Fruit fly (Drosophila melanogaster) whole organism, prepupa: ENCODE data around the gene MRP.

Experiments
- CG10669 ChIP-seq: fragments of 200-800 bp; sonication (Bioruptor generic); optimal IDR thresholded peaks from 3 replicates; lab custom pipeline; 2018; ENCODE audit warnings: missing biosample characterization, mild to moderate bottlenecking, missing genetic modification characterization, moderate library complexity
- CG11294 ChIP-seq: fragments of 200-800 bp; sonication (Bioruptor generic); IDR thresholded peaks from 2 replicates; pipeline ENCODE4 v1.3.6; 2022; ENCODE audit warnings: missing biosample characterization, missing genetic modification characterization
- CG3032 ChIP-seq: fragments of 200-800 bp; optimal IDR thresholded peaks from 2 replicates; lab custom pipeline; 2019; ENCODE audit warnings: missing biosample characterization, mild to moderate bottlenecking, missing genetic modification characterization, moderate library complexity
- CG31627 ChIP-seq: fragments of 200-800 bp; sonication (Bioruptor generic); optimal IDR thresholded peaks from 3 replicates; lab custom pipeline; 2016; ENCODE audit warnings: missing biosample characterization, missing genetic modification characterization
- CG3919 ChIP-seq: fragments of 200-800 bp; sonication (Bioruptor generic); optimal IDR thresholded peaks from 3 replicates; lab custom pipeline; 2016; ENCODE audit warnings: missing biosample characterization, missing genetic modification characterization
- CG4318 ChIP-seq: fragments of 200-800 bp; sonication (Bioruptor generic); optimal IDR thresholded peaks from 3 replicates; lab custom pipeline; 2017; ENCODE audit warnings: missing biosample characterization, mild to moderate bottlenecking, missing genetic modification characterization
- CG6276 ChIP-seq: fragments of 200-800 bp; sonication (Bioruptor generic); optimal IDR thresholded peaks from 2 replicates; lab custom pipeline; 2017; ENCODE audit warnings: missing biosample characterization, mild to moderate bottlenecking, missing genetic modification characterization
- CG6792 ChIP-seq: fragments of 200-800 bp; sonication (Bioruptor generic); optimal IDR thresholded peaks from 3 replicates; lab custom pipeline; 2016; ENCODE audit warnings: missing biosample characterization, missing genetic modification characterization
- CG6808 ChIP-seq: fragments of 200-800 bp; sonication (Bioruptor generic); optimal IDR thresholded peaks from 3 replicates; lab custom pipeline; 2017; ENCODE audit warnings: missing biosample characterization, missing genetic modification characterization, mild to moderate bottlenecking, moderate library complexity, missing genetic modification reagents
- CG7368 ChIP-seq: fragments of 200-800 bp; sonication (Bioruptor generic); optimal IDR thresholded peaks from 3 replicates; lab custom pipeline; 2016; ENCODE audit warnings: missing biosample characterization, missing genetic modification characterization
- CG9139 ChIP-seq: fragments of 200-800 bp; sonication (Bioruptor generic); optimal IDR thresholded peaks from 3 replicates; lab custom pipeline; 2017; ENCODE audit warnings: missing biosample characterization, mild to moderate bottlenecking, missing genetic modification characterization
- Eip75B ChIP-seq: fragments of 200-800 bp; sonication (Bioruptor generic); optimal IDR thresholded peaks from 3 replicates; lab custom pipeline; 2016; ENCODE audit warnings: missing biosample characterization, missing genetic modification characterization
- Eip78C ChIP-seq: fragments of 200-800 bp; sonication (Bioruptor generic); peaks from one replicate; lab custom pipeline; 2016; ENCODE audit warnings: missing biosample characterization, missing genetic modification characterization
- Eip93F ChIP-seq: fragments of 200-800 bp; sonication (Bioruptor generic); optimal IDR thresholded peaks from 2 replicates; lab custom pipeline; 2016; ENCODE audit warnings: missing biosample characterization, mild to moderate bottlenecking, missing genetic modification characterization
- Ets21C ChIP-seq: fragments of 200-800 bp; sonication (Bioruptor generic); optimal IDR thresholded peaks from 3 replicates; lab custom pipeline; 2016; ENCODE audit warnings: missing biosample characterization, missing genetic modification characterization
- Hr38 ChIP-seq: sonication (Bioruptor generic); optimal IDR thresholded peaks from 2 replicates; lab custom pipeline; 2016; ENCODE audit warnings: missing biosample characterization, missing genetic modification characterization
- Hr39 ChIP-seq: fragments of 200-800 bp; sonication (Bioruptor generic); optimal IDR thresholded peaks from 2 replicates; lab custom pipeline; 2016; ENCODE audit warnings: missing biosample characterization, missing genetic modification characterization
- Hr4 ChIP-seq: fragments of 200-800 bp; sonication (Bioruptor generic); optimal IDR thresholded peaks from 3 replicates; lab custom pipeline; 2016; ENCODE audit warnings: missing biosample characterization, missing genetic modification characterization
- Lpt ChIP-seq: fragments of 200-800 bp; sonication (Bioruptor generic); optimal IDR thresholded peaks from 3 replicates; lab custom pipeline; 2016; ENCODE audit warnings: missing biosample characterization, missing genetic modification characterization
- Met ChIP-seq: fragments of 200-800 bp; sonication (Bioruptor generic); optimal IDR thresholded peaks from 3 replicates; lab custom pipeline; 2016; ENCODE audit warnings: missing biosample characterization, missing genetic modification characterization
- OdsH ChIP-seq: fragments of 200-800 bp; sonication (Bioruptor generic); optimal IDR thresholded peaks from 3 replicates; lab custom pipeline; 2016; ENCODE audit warnings: missing biosample characterization, missing genetic modification characterization
- Smox ChIP-seq: fragments of 200-800 bp; sonication (Bioruptor generic); optimal IDR thresholded peaks from 3 replicates; lab custom pipeline; 2016; ENCODE audit warnings: missing biosample characterization, missing genetic modification characterization
- Sox15 ChIP-seq: fragments of 200-800 bp; sonication (Bioruptor generic); optimal IDR thresholded peaks from 3 replicates; lab custom pipeline; 2016; ENCODE audit warnings: missing biosample characterization, missing genetic modification characterization
- achi ChIP-seq: fragments of 200-800 bp; sonication (Bioruptor generic); optimal IDR thresholded peaks from 3 replicates; lab custom pipeline; 2016; ENCODE audit warnings: missing biosample characterization, missing genetic modification characterization
- acj6 ChIP-seq: fragments of 200-800 bp; sonication (Bioruptor generic); optimal IDR thresholded peaks from 3 replicates; lab custom pipeline; 2016; ENCODE audit warnings: missing biosample characterization, missing genetic modification characterization
- cyc ChIP-seq: fragments of 200-800 bp; sonication (Bioruptor generic); optimal IDR thresholded peaks from 3 replicates; lab custom pipeline; 2016; ENCODE audit warnings: missing biosample characterization, missing genetic modification characterization
- dac ChIP-seq: fragments of 200-800 bp; sonication (Bioruptor generic); optimal IDR thresholded peaks from 2 replicates; lab custom pipeline; 2017; ENCODE audit warnings: missing biosample characterization, mild to moderate bottlenecking, missing genetic modification characterization
- eg ChIP-seq: fragments of 200-800 bp; sonication (Bioruptor generic); IDR thresholded peaks from 3 replicates; pipeline ENCODE4 v1.3.6; 2022; ENCODE audit warnings: missing biosample characterization, missing genetic modification characterization
- fd85E ChIP-seq: fragments of 200-800 bp; sonication (Bioruptor generic); optimal IDR thresholded peaks from 3 replicates; lab custom pipeline; 2016; ENCODE audit warnings: missing biosample characterization, missing genetic modification characterization
- fkh ChIP-seq: fragments of 200-800 bp; sonication (Bioruptor generic); optimal IDR thresholded peaks from 3 replicates; lab custom pipeline; 2017; ENCODE audit warnings: missing biosample characterization, mild to moderate bottlenecking, missing genetic modification characterization, moderate library complexity
- net ChIP-seq: fragments of 200-800 bp; sonication (Bioruptor generic); optimal IDR thresholded peaks from 3 replicates; lab custom pipeline; 2016; ENCODE audit warnings: missing biosample characterization, missing genetic modification characterization
- pdm3 ChIP-seq: fragments of 200-800 bp; sonication (Bioruptor generic); optimal IDR thresholded peaks from 3 replicates; lab custom pipeline; 2016; ENCODE audit warnings: missing biosample characterization, missing genetic modification characterization
- salr ChIP-seq, 2 experiments: fragments of 200-800 bp; sonication (Bioruptor generic); optimal IDR thresholded peaks; 3 replicates each; lab custom pipeline; 2016 to 2018; ENCODE audit warnings: missing biosample characterization in 2 of 2, missing genetic modification characterization in 2 of 2, mild to moderate bottlenecking in 1 of 2
- spab ChIP-seq: fragments of 200-800 bp; sonication (Bioruptor generic); optimal IDR thresholded peaks from 2 replicates; lab custom pipeline; 2017; ENCODE audit warnings: missing biosample characterization, mild to moderate bottlenecking, missing genetic modification characterization, missing genetic modification reagents
- svp ChIP-seq: fragments of 200-800 bp; sonication (Bioruptor generic); peaks from one replicate; lab custom pipeline; 2016; ENCODE audit warnings: missing biosample characterization, missing genetic modification characterization
- topi ChIP-seq: fragments of 200-800 bp; sonication (Bioruptor generic); optimal IDR thresholded peaks from 3 replicates; lab custom pipeline; 2016; ENCODE audit warnings: missing biosample characterization, missing genetic modification characterization

Gene MRP

DNA sequence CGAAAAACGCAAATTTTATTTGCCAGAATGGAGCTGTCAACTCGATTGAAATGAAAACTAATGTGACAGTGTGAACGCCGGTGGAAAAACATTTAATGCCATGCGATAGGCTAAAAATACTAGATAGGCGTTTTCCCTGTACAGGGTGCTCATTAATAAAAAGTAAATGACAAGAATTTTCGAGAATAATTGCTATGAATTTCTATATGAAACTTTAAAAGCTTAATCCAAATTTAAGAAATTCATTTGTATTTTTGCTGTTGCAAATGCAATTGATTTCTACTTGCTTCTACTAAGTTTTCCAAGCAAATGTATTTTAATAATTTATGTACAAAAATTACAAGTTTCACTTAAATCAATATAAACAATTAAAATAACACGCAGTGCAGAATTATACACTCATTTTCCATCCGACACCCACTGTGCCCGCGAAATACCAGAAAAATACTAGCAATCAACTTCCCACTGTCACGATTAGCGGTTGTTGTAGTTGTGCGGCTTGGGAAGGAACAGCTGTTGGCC, 3.0 kb downstream of the MRP start, which contains the start of gene Pih1D1 (continued):
- TF ChIP-seq CG3032 (peak; percentile 98), Hr39 (peak; percentile 97), CG9139 (peak; percentile 78), Sox15 (GFP tag; lab: Kevin White, UChicago) (peak; percentile 96), fd85E (GFP tag; lab: Kevin White, UChicago) (peak; percentile 71), Smox (GFP tag; lab: Kevin White, UChicago) (peak; percentile 94), achi (GFP tag; lab: Kevin White, UChicago) (peak; percentile 94), OdsH (peak; percentile 97), salr (GFP tag; optimal IDR thresholded peaks at IDR 0.05; lab: Kevin White, UChicago) (peak; percentile 86 to 97), net (GFP tag; lab: Kevin White, UChicago) (peak; percentile 89), CG6276 (GFP tag; lab: Kevin White, UChicago) (peak; percentile 94), CG11294 (GFP tag; lab: Robert Waterston, UW) (peak; percentile 97), CG3919 (GFP tag; lab: Kevin White, UChicago) (peak; percentile 96), Hr38 (GFP tag; lab: Kevin White, UChicago) (peak; percentile 73), Eip78C (GFP tag; lab: Kevin White, UChicago) (peak; percentile 99), CG6792 (GFP tag; lab: Kevin White, UChicago) (peak; percentile 90), CG6808 (GFP tag; lab: Kevin White, UChicago) (peak; percentile 92), pdm3 (GFP tag; lab: Kevin White, UChicago) (peak; percentile 96), topi (GFP tag; lab: Kevin White, UChicago) (peak; percentile 95), svp (peak; percentile 97), cyc (GFP tag; lab: Kevin White, UChicago) (peak; percentile 94), Met (GFP tag; lab: Kevin White, UChicago) (peak; percentile 95), CG10669 (GFP tag; lab: Kevin White, UChicago) (peak; percentile 95), dac (GFP tag; lab: Kevin White, UChicago) (peak; percentile 94)

dm6 chr2L:12750060-12750459, 31.2 kb downstream of the MRP start:
- TF ChIP-seq achi (GFP tag; lab: Kevin White, UChicago) (no peak), fkh (GFP tag; lab: Kevin White, UChicago) (no peak), CG6808 (GFP tag; lab: Kevin White, UChicago) (no peak), Eip78C (GFP tag; lab: Kevin White, UChicago) (no peak), Sox15 (GFP tag; lab: Kevin White, UChicago) (no peak), CG6792 (GFP tag; lab: Kevin White, UChicago) (no peak), Hr38 (GFP tag; lab: Kevin White, UChicago) (no peak), CG31627 (GFP tag; lab: Kevin White, UChicago) (no peak), CG4318 (no peak), CG6276 (GFP tag; lab: Kevin White, UChicago) (no peak), spab (GFP tag; lab: Kevin White, UChicago) (no peak), CG7368 (GFP tag; lab: Kevin White, UChicago) (no peak), OdsH (no peak), Eip75B (GFP tag; lab: Kevin White, UChicago) (no peak), net (GFP tag; lab: Kevin White, UChicago) (no peak), Eip93F (no peak), CG3032 (no peak)
- TF ChIP-seq, all 60 proteins: peak for 0

DNA sequence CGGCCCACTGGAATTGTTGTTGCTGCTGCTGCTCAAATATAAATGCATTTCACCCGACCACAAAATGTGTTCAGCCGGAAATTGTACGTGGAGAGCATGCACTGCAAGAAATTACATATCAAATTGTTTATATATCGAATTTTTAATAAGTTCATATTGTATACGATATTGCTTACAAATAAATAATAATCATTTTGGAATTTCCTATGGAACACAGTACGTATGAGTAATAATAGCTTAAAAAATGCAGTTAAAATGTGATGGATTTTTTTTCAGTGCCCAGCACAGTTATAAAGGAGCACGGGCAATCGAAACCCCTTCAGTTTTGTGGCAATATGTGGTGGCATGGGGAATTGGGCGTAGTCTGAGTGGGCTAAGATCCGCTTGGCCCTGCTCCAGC, 37.6 kb downstream of the MRP start:
- no peak for TF ChIP-seq salr (GFP tag; optimal IDR thresholded peaks at IDR 0.05; lab: Kevin White, UChicago)
- TF ChIP-seq acj6, result no peak
- TF ChIP-seq Eip78C (GFP tag; lab: Kevin White, UChicago), result peak; percentile 78
- no peak for TF ChIP-seq CG3032
- peak; percentile 3 for TF ChIP-seq CG3919 (GFP tag; lab: Kevin White, UChicago)
- TF ChIP-seq CG6808 (GFP tag; lab: Kevin White, UChicago), result no peak
- TF ChIP-seq CG9139, result no peak
- TF ChIP-seq svp, result peak; percentile 55
- TF ChIP-seq Lpt (GFP tag; lab: Kevin White, UChicago), result no peak
- TF ChIP-seq Sox15 (GFP tag; lab: Kevin White, UChicago), result no peak
- no peak for TF ChIP-seq Hr4
- TF ChIP-seq CG7368 (GFP tag; lab: Kevin White, UChicago), result no peak
- no peak for TF ChIP-seq Ets21C (GFP tag; lab: Kevin White, UChicago)
- TF ChIP-seq Eip93F, result no peak
- TF ChIP-seq eg (GFP tag; lab: Robert Waterston, UW), result 0 out of 3 replicates have a peak, but pooled peaks have one; percentile 20
- peak; percentile 6 for TF ChIP-seq Smox (GFP tag; lab: Kevin White, UChicago)
- no peak for TF ChIP-seq OdsH
